Worm (Caenorhabditis elegans): ENCODE results near the gene bar-1.

DNA sequence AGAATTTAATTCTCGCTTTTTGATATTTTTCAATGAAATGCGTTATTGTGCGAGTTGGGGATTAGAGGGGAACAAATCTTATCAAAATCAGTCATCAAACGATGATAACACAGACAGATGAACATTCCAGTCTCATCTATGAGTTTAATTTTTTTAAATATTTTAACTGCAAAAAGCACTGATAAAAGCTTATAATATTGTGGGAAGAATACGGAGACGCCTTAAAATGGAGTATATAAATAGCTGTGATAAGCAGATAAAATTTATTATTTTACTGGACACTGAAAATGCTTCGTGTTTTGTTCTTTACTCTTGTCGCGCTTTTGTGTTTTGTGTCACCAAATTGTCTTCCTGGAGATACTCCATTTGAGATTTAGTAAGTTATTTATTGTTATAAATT is 30.8 kb downstream of the bar-1 start, which contains the start of gene clec-86:
- TF ChIP-seq lin-39 (tag; optimal IDR thresholded peaks at IDR 0.05) (no peak), aly-2 (tag; optimal IDR thresholded peaks at IDR 0.05) (no peak), blmp-1 (tag; optimal IDR thresholded peaks at IDR 0.05; ENCODE audit: insufficient read depth) (no peak), nhr-6 (tag; optimal IDR thresholded peaks at IDR 0.05) (no peak)

Data from whole organism, L2 larva.